Fruit fly (Drosophila melanogaster): ENCODE results near the gene Polr3D.
A peak's percentile ranks its signal among the peaks of the same experiment; 100 is the strongest.

The Polr3D gene

dm6 chr3L:18106021-18106944 lies 3.1 kb downstream of the Polr3D start, which contains the start of the genes CG13698 and mRpS26 (continued):
- TF ChIP-seq CG6254 (GFP tag; optimal IDR thresholded peaks at IDR 0.05) (no peak), CG10209 (GFP tag; optimal IDR thresholded peaks at IDR 0.05) (peak; percentile 68), da (GFP tag; optimal IDR thresholded peaks at IDR 0.05) (no peak), twi (tag; optimal IDR thresholded peaks at IDR 0.05) (peak; percentile 56), CG17612 (GFP tag; IDR thresholded peaks at IDR 0.05) (no peak), H2.0 (GFP tag; IDR thresholded peaks at IDR 0.05) (peak; percentile 35; the same call in 1 of the 2 replicates), Pdp1 (GFP tag; optimal IDR thresholded peaks at IDR 0.05) (peak; percentile 2 to 99), disco-r (GFP tag; optimal IDR thresholded peaks at IDR 0.05) (no peak), CG6765 (GFP tag; optimal IDR thresholded peaks at IDR 0.05) (peak; percentile 40), Neu2 (GFP tag; optimal IDR thresholded peaks at IDR 0.05; ENCODE audit: borderline replicate concordance) (no peak), CG2120 (GFP tag; optimal IDR thresholded peaks at IDR 0.05) (peak; percentile 77), org-1 (GFP tag; optimal IDR thresholded peaks at IDR 0.05) (peak; percentile 34), Fer2 (tag; optimal IDR thresholded peaks at IDR 0.05) (peak; percentile 65), CG7372 (GFP tag; IDR thresholded peaks at IDR 0.05) (peak; percentile 69), CG8944 (GFP tag; optimal IDR thresholded peaks at IDR 0.05) (no peak), Atf-2 (GFP tag; optimal IDR thresholded peaks at IDR 0.05) (no peak), CG6689 (GFP tag; IDR thresholded peaks at IDR 0.05) (peak; percentile 58), CG30431 (GFP tag; optimal IDR thresholded peaks at IDR 0.05) (peak; percentile 35), BtbVII (GFP tag; optimal IDR thresholded peaks at IDR 0.05) (peak; percentile 61), Dek (tag; optimal IDR thresholded peaks at IDR 0.05) (peak; percentile 73), CG12155 (GFP tag; optimal IDR thresholded peaks at IDR 0.05) (peak; percentile 61), pum (GFP tag; optimal IDR thresholded peaks at IDR 0.05) (peak; percentile 21), CG7745 (tag; optimal IDR thresholded peaks at IDR 0.05) (no peak), ash1 (GFP tag; optimal IDR thresholded peaks at IDR 0.05) (no peak), Ets97D (GFP tag; optimal IDR thresholded peaks at IDR 0.05) (peak; percentile 24), HLH54F (GFP tag; optimal IDR thresholded peaks at IDR 0.05) (peak; percentile 42), CG8290 (GFP tag; optimal IDR thresholded peaks at IDR 0.05) (peak; percentile 44), CG8290 (tag; optimal IDR thresholded peaks at IDR 0.05) (peak in 1 of 2 experiments; percentile 66), CG16815 (GFP tag; optimal IDR thresholded peaks at IDR 0.05) (peak; percentile 53), dmrt99B (tag; optimal IDR thresholded peaks at IDR 0.05) (peak; percentile 74), Hr39 (optimal IDR thresholded peaks at IDR 0.05) (no peak), CG7839 (tag; optimal IDR thresholded peaks at IDR 0.05) (peak; percentile 72), Hey (tag; optimal IDR thresholded peaks at IDR 0.05) (no peak), sr (GFP tag; IDR thresholded peaks at IDR 0.05) (peak; percentile 70; the same call in 1 of the 3 replicates), CG10979 (tag; optimal IDR thresholded peaks at IDR 0.05) (peak; percentile 52), NK7.1 (GFP tag; optimal IDR thresholded peaks at IDR 0.05) (no peak), Spps (tag; optimal IDR thresholded peaks at IDR 0.05) (peak; percentile 9), cg (GFP tag; optimal IDR thresholded peaks at IDR 0.05) (no peak), CG6654 (GFP tag; optimal IDR thresholded peaks at IDR 0.05) (no peak), CG18262 (tag; optimal IDR thresholded peaks at IDR 0.05) (peak; percentile 78), jing (GFP tag; optimal IDR thresholded peaks at IDR 0.05) (peak; percentile 21), CG17359 (tag; optimal IDR thresholded peaks at IDR 0.05) (peak; percentile 61), zfh2 (GFP tag; optimal IDR thresholded peaks at IDR 0.05) (peak; percentile 43), HLH4C (GFP tag; IDR thresholded peaks at IDR 0.05; ENCODE audit: partially characterized antibody) (peak; percentile 54), Taf1 (GFP tag; IDR thresholded peaks at IDR 0.05) (peak; percentile 43; the same call in 1 of the 2 replicates), psq (GFP tag; optimal IDR thresholded peaks at IDR 0.05) (peak; percentile 50), mam (GFP tag; optimal IDR thresholded peaks at IDR 0.05) (peak; percentile 62), nerfin-1 (tag; optimal IDR thresholded peaks at IDR 0.05) (peak; percentile 47), caup (GFP tag; optimal IDR thresholded peaks at IDR 0.05; ENCODE audit: severe bottlenecking) (peak; percentile 64)
